Fruit fly (Drosophila melanogaster) whole organism, embryonic: Measurements from ENCODE around the gene pod1.

ENCODE experiments used
- B-H1 ChIP-seq: fragments of 200-800 bp; sonication (Bioruptor generic); IDR thresholded peaks from 3 replicates; pipeline ENCODE4 v1.3.6; 2022; ENCODE audit warnings: missing biosample characterization, missing genetic modification characterization
- CG11456 ChIP-seq: fragments of 200-800 bp; sonication (Bioruptor generic); IDR thresholded peaks from 3 replicates; pipeline ENCODE4 v1.3.6; 2022; ENCODE audit warnings: missing biosample characterization, missing genetic modification characterization
- CG13424 ChIP-seq: fragments of 200-800 bp; sonication (Bioruptor generic); optimal IDR thresholded peaks from 2 replicates; lab custom pipeline; 2019; ENCODE audit warnings: missing biosample characterization, mild to moderate bottlenecking, missing genetic modification characterization, moderate library complexity
- CG13775 ChIP-seq: fragments of 200-800 bp; sonication (Bioruptor generic); optimal IDR thresholded peaks from 3 replicates; lab custom pipeline; 2017; ENCODE audit warnings: missing biosample characterization, mild to moderate bottlenecking, missing genetic modification characterization
- CG15269 ChIP-seq: fragments of 200-800 bp; sonication (Bioruptor generic); optimal IDR thresholded peaks from 2 replicates; lab custom pipeline; 2018; ENCODE audit warnings: missing biosample characterization, mild to moderate bottlenecking, missing genetic modification characterization, moderate library complexity
- CG15601 ChIP-seq: fragments of 200-800 bp; sonication (Bioruptor generic); optimal IDR thresholded peaks from 3 replicates; lab custom pipeline; 2019; ENCODE audit warnings: missing biosample characterization, mild to moderate bottlenecking, missing genetic modification characterization, moderate library complexity
- CG16815 ChIP-seq: fragments of 200-800 bp; sonication (Bioruptor generic); optimal IDR thresholded peaks from 3 replicates; lab custom pipeline; 2017; ENCODE audit warnings: missing biosample characterization, mild to moderate bottlenecking, missing genetic modification characterization
- CG17186 ChIP-seq: fragments of 200-800 bp; sonication (Bioruptor generic); optimal IDR thresholded peaks from 3 replicates; lab custom pipeline; 2017; ENCODE audit warnings: missing biosample characterization, missing genetic modification reagents, missing genetic modification characterization
- CG18262 ChIP-seq: fragments of 200-800 bp; optimal IDR thresholded peaks from 3 replicates; lab custom pipeline; 2019; ENCODE audit warnings: missing biosample characterization, mild to moderate bottlenecking, missing genetic modification characterization, moderate library complexity
- CG18599 ChIP-seq: fragments of 200-800 bp; sonication (Bioruptor generic); optimal IDR thresholded peaks from 3 replicates; lab custom pipeline; 2017; ENCODE audit warnings: missing biosample characterization, missing genetic modification characterization, mild to moderate bottlenecking, moderate library complexity, missing genetic modification reagents
- CG2120 ChIP-seq: fragments of 200-800 bp; sonication (Bioruptor generic); optimal IDR thresholded peaks from 3 replicates; lab custom pipeline; 2016; ENCODE audit warnings: missing biosample characterization, missing genetic modification characterization
- CG2199 ChIP-seq: fragments of 200-800 bp; sonication (Bioruptor generic); IDR thresholded peaks from 3 replicates; pipeline ENCODE4 v1.3.6; 2022; ENCODE audit warnings: missing biosample characterization, missing genetic modification characterization
- CG30403 ChIP-seq: fragments of 200-800 bp; sonication (Bioruptor generic); optimal IDR thresholded peaks from 3 replicates; lab custom pipeline; 2016; ENCODE audit warnings: missing biosample characterization, missing genetic modification characterization
- CG34224 ChIP-seq: fragments of 200-800 bp; sonication (Bioruptor generic); IDR thresholded peaks from 3 replicates; pipeline ENCODE4 v1.3.6; 2022; ENCODE audit warnings: missing biosample characterization, missing genetic modification characterization; ENCODE audit not compliant: partially characterized antibody
- CG34422 ChIP-seq: fragments of 200-800 bp; sonication (Bioruptor generic); IDR thresholded peaks from 3 replicates; pipeline ENCODE4 v1.3.6; 2022; ENCODE audit warnings: missing biosample characterization, missing genetic modification characterization
- CG4730 ChIP-seq: fragments of 200-800 bp; sonication (Bioruptor generic); IDR thresholded peaks from 2 replicates; pipeline ENCODE4 v1.3.6; 2022; ENCODE audit warnings: missing biosample characterization, missing genetic modification characterization
- CG6683 ChIP-seq: fragments of 200-800 bp; sonication (Bioruptor generic); optimal IDR thresholded peaks from 2 replicates; lab custom pipeline; 2017; ENCODE audit warnings: missing biosample characterization, mild to moderate bottlenecking, missing genetic modification characterization, missing genetic modification reagents
- CG7745 ChIP-seq: fragments of 200-800 bp; sonication (Bioruptor generic); optimal IDR thresholded peaks from 2 replicates; lab custom pipeline; 2018; ENCODE audit warnings: missing biosample characterization, mild to moderate bottlenecking, missing genetic modification characterization, moderate library complexity
- CG8359 ChIP-seq: fragments of 200-800 bp; sonication (Bioruptor generic); optimal IDR thresholded peaks from 2 replicates; lab custom pipeline; 2017; ENCODE audit warnings: missing biosample characterization, mild to moderate bottlenecking, missing genetic modification characterization, borderline replicate concordance
- CG8478 ChIP-seq: fragments of >200 bp; optimal IDR thresholded peaks from 2 replicates; lab custom pipeline; 2018
- CG9932 ChIP-seq: fragments of 200-800 bp; sonication (Bioruptor generic); IDR thresholded peaks from 2 replicates; pipeline ENCODE4 v1.3.6; 2022; ENCODE audit warnings: missing biosample characterization, missing genetic modification characterization
- CTCF ChIP-seq: fragments of 200-800 bp; sonication (Bioruptor generic); optimal IDR thresholded peaks from 2 replicates; lab custom pipeline; 2017; ENCODE audit warnings: missing biosample characterization, mild to moderate bottlenecking, missing genetic modification characterization, moderate library complexity
- Chrac-16 ChIP-seq: fragments of 200-800 bp; sonication (Bioruptor generic); optimal IDR thresholded peaks from 3 replicates; lab custom pipeline; 2016; ENCODE audit warnings: missing biosample characterization, missing genetic modification characterization
- Dbx ChIP-seq: fragments of 200-800 bp; sonication (Bioruptor generic); IDR thresholded peaks from 3 replicates; pipeline ENCODE4 v1.3.6; 2022; ENCODE audit warnings: missing biosample characterization, missing genetic modification characterization
- Dip2 ChIP-seq: fragments of 200-800 bp; sonication (Bioruptor generic); IDR thresholded peaks from 2 replicates; pipeline ENCODE4 v1.3.6; 2022; ENCODE audit warnings: missing biosample characterization, missing genetic modification characterization
- Elba2 ChIP-seq: fragments of 200-800 bp; sonication (Bioruptor generic); optimal IDR thresholded peaks from 3 replicates; lab custom pipeline; 2016; ENCODE audit warnings: missing biosample characterization, missing genetic modification characterization
- H15 ChIP-seq: fragments of 200-800 bp; sonication (Bioruptor generic); IDR thresholded peaks from 3 replicates; pipeline ENCODE4 v1.3.6; 2022; ENCODE audit warnings: missing biosample characterization, missing genetic modification characterization
- HLH54F ChIP-seq: fragments of 200-800 bp; sonication (Bioruptor generic); optimal IDR thresholded peaks from 3 replicates; lab custom pipeline; 2016; ENCODE audit warnings: missing biosample characterization, missing genetic modification characterization
- Hey ChIP-seq: fragments of 200-800 bp; sonication (Bioruptor generic); optimal IDR thresholded peaks from 3 replicates; lab custom pipeline; 2018; ENCODE audit warnings: missing biosample characterization, mild to moderate bottlenecking, missing genetic modification characterization
- Hsf ChIP-seq: fragments of 200-800 bp; sonication (Bioruptor generic); optimal IDR thresholded peaks from 3 replicates; lab custom pipeline; 2016; ENCODE audit warnings: missing biosample characterization, missing genetic modification characterization
- MTF-1 ChIP-seq: fragments of 200-800 bp; sonication (Bioruptor generic); optimal IDR thresholded peaks from 2 replicates; lab custom pipeline; 2018; ENCODE audit warnings: missing biosample characterization, mild to moderate bottlenecking, missing genetic modification characterization, borderline replicate concordance
- PHDP ChIP-seq: fragments of 200-800 bp; sonication (Bioruptor generic); optimal IDR thresholded peaks from 3 replicates; lab custom pipeline; 2018; ENCODE audit warnings: missing biosample characterization, mild to moderate bottlenecking, missing genetic modification characterization, moderate library complexity
- ara ChIP-seq: fragments of 200-800 bp; sonication (Bioruptor generic); IDR thresholded peaks from 2 replicates; pipeline ENCODE4 v1.3.6; 2022; ENCODE audit warnings: missing biosample characterization, missing genetic modification characterization
- bcd ChIP-seq: fragments of 200-800 bp; sonication (Bioruptor generic); optimal IDR thresholded peaks from 2 replicates; lab custom pipeline; 2017; ENCODE audit warnings: missing biosample characterization, mild to moderate bottlenecking, missing genetic modification characterization
- bigmax ChIP-seq: fragments of 200-800 bp; sonication (Bioruptor generic); optimal IDR thresholded peaks from 2 replicates; lab custom pipeline; 2018; ENCODE audit warnings: missing biosample characterization, mild to moderate bottlenecking, missing genetic modification characterization
- br ChIP-seq: fragments of >200 bp; optimal IDR thresholded peaks from 2 replicates; lab custom pipeline; 2017
- caup ChIP-seq: fragments of 200-800 bp; sonication (Bioruptor generic); optimal IDR thresholded peaks from 3 replicates; lab custom pipeline; 2017; ENCODE audit warnings: missing biosample characterization, mild to moderate bottlenecking, missing genetic modification characterization, moderate library complexity; ENCODE audit not compliant: severe bottlenecking
- dpn ChIP-seq, 2 experiments: fragments of 200-800 bp; sonication (Bioruptor generic); optimal IDR thresholded peaks; 3 replicates each; lab custom pipeline; 2016; ENCODE audit warnings: missing biosample characterization in 2 of 2, missing genetic modification characterization in 2 of 2
- gcm2 ChIP-seq: fragments of 200-800 bp; sonication (Bioruptor generic); optimal IDR thresholded peaks from 2 replicates; lab custom pipeline; 2016; ENCODE audit warnings: missing biosample characterization, missing genetic modification characterization
- ham ChIP-seq: fragments of 200-800 bp; sonication (Bioruptor generic); IDR thresholded peaks from 2 replicates; pipeline ENCODE4 v1.3.6; 2022; ENCODE audit warnings: missing biosample characterization, missing genetic modification characterization
- ind ChIP-seq: fragments of 200-800 bp; sonication (Bioruptor generic); optimal IDR thresholded peaks from 3 replicates; lab custom pipeline; 2016; ENCODE audit warnings: missing biosample characterization, missing genetic modification characterization
- kni ChIP-seq: fragments of 200-800 bp; sonication (Bioruptor generic); optimal IDR thresholded peaks from 3 replicates; lab custom pipeline; 2017; ENCODE audit warnings: mild to moderate bottlenecking, missing biosample characterization, missing genetic modification reagents, missing genetic modification characterization
- lola ChIP-seq, 3 experiments: fragments of >200 bp in 2 of 3; fragments of 200-800 bp in 1 of 3; sonication (Bioruptor generic) in 1 of 3; optimal IDR thresholded peaks; 2 replicates each; lab custom pipeline; 2017 to 2019; ENCODE audit warnings: missing biosample characterization in 3 of 3, missing genetic modification characterization in 3 of 3, mild to moderate bottlenecking in 1 of 3, moderate library complexity in 1 of 3
- oc ChIP-seq: fragments of 200-800 bp; sonication (Bioruptor generic); optimal IDR thresholded peaks from 2 replicates; lab custom pipeline; 2018; ENCODE audit warnings: missing biosample characterization, mild to moderate bottlenecking, missing genetic modification characterization, moderate library complexity
- pan ChIP-seq, 4 experiments: fragments of >200 bp in 3 of 4; fragments of 200-800 bp in 1 of 4; sonication (Bioruptor generic) in 1 of 4; optimal IDR thresholded peaks in 3 of 4; IDR thresholded peaks in 1 of 4; 2 replicates each; pipeline versions ENCODE4 v1.3.6 to Lab custom; 2017 to 2022; ENCODE audit warnings: missing biosample characterization in 2 of 4, missing genetic modification characterization in 2 of 4, mixed read lengths in 1 of 4
- rib ChIP-seq: fragments of 200-800 bp; sonication (Bioruptor generic); IDR thresholded peaks from 2 replicates; pipeline ENCODE4 v1.3.6; 2022; ENCODE audit warnings: missing biosample characterization, missing genetic modification characterization
- row ChIP-seq: fragments of 200-800 bp; sonication (Bioruptor generic); IDR thresholded peaks from 3 replicates; pipeline ENCODE4 v1.3.6; 2022; ENCODE audit warnings: missing biosample characterization, missing genetic modification characterization
- trh ChIP-seq: fragments of 200-800 bp; sonication (Bioruptor generic); optimal IDR thresholded peaks from 2 replicates; lab custom pipeline; 2016; ENCODE audit warnings: missing biosample characterization, missing genetic modification characterization
- twi ChIP-seq: fragments of 200-800 bp; optimal IDR thresholded peaks from 2 replicates; lab custom pipeline; 2019; ENCODE audit warnings: missing biosample characterization, mild to moderate bottlenecking, missing genetic modification characterization, moderate library complexity
- yki ChIP-seq: fragments of >200 bp; optimal IDR thresholded peaks from 3 replicates; lab custom pipeline; 2018

pod1 gene

dm6 chrX:6861523-6862077, 58.1 kb downstream of the pod1 start (continued):
- TF ChIP-seq CG13424 (tag; lab: Kevin White, UChicago) (peak; percentile 60), H15 (GFP tag; lab: Robert Waterston, UW) (peak; percentile 48; the same call in 1 of the 3 replicates), CG16815 (GFP tag; lab: Kevin White, UChicago) (peak; percentile 19), CTCF (GFP tag; lab: Kevin White, UChicago) (no peak), CG30403 (peak; percentile 37), CG8359 (GFP tag; lab: Kevin White, UChicago) (no peak), CG13775 (GFP tag; lab: Kevin White, UChicago) (peak; percentile 24), kni (GFP tag; lab: Kevin White, UChicago) (peak; percentile 94), Chrac-16 (peak; percentile 25), HLH54F (GFP tag; lab: Kevin White, UChicago) (peak; percentile 62), ara (GFP tag; lab: Robert Waterston, UW) (0 out of 2 replicates have a peak, but pooled peaks have one; percentile 7), MTF-1 (GFP tag; lab: Kevin White, UChicago) (no peak), CG2199 (GFP tag; lab: Robert Waterston, UW) (peak; percentile 88), ind (GFP tag; lab: Kevin White, UChicago) (peak; percentile 55), yki (lab: Kevin White, UChicago) (no peak), bcd (peak; percentile 52), PHDP (tag; lab: Kevin White, UChicago) (peak; percentile 6), CG2120 (GFP tag; lab: Kevin White, UChicago) (peak; percentile 90), trh (GFP tag; lab: Kevin White, UChicago) (no peak), CG7745 (tag; lab: Kevin White, UChicago) (no peak), bigmax (GFP tag; lab: Kevin White, UChicago) (no peak), lola (GFP tag; optimal IDR thresholded peaks at IDR 0.05; lab: Kevin White, UChicago) (no peak), pan (optimal IDR thresholded peaks at IDR 0.05; lab: Kevin White, UChicago) (no peak), pan (GFP tag; optimal IDR thresholded peaks at IDR 0.05 in 1 of 2, IDR thresholded peaks at IDR 0.05 in 1 of 2) (peak in 1 of 2 experiments; percentile 78), dpn (GFP tag; optimal IDR thresholded peaks at IDR 0.05; lab: Kevin White, UChicago) (peak; percentile 21 to 38), Dip2 (GFP tag; lab: Robert Waterston, UW) (no peak), CG18262 (tag; lab: Kevin White, UChicago) (peak; percentile 69), caup (GFP tag; lab: Kevin White, UChicago) (peak; percentile 73), B-H1 (GFP tag; lab: Robert Waterston, UW) (peak; percentile 38; the same call in 1 of the 3 replicates), CG4730 (GFP tag; lab: Robert Waterston, UW) (peak; percentile 59), gcm2 (GFP tag; lab: Kevin White, UChicago) (no peak), rib (GFP tag; lab: Robert Waterston, UW) (peak; percentile 86), ham (GFP tag; lab: Robert Waterston, UW) (no peak), Hey (peak; percentile 52), CG15601 (tag; lab: Kevin White, UChicago) (no peak), CG11456 (GFP tag; lab: Robert Waterston, UW) (peak; percentile 73), twi (tag; lab: Kevin White, UChicago) (peak; percentile 5), CG9932 (peak; percentile 76), CG34224 (GFP tag; lab: Robert Waterston, UW) (peak; percentile 40; the same call in 2 of the 3 replicates), Elba2 (GFP tag; lab: Kevin White, UChicago) (no peak), CG15269 (peak; percentile 72), CG17186 (GFP tag; lab: Kevin White, UChicago) (no peak), oc (peak; percentile 77), br (lab: Kevin White, UChicago) (no peak), CG6683 (GFP tag; lab: Kevin White, UChicago) (no peak), Dbx (peak; percentile 69; the same call in 2 of the 3 replicates), CG34422 (GFP tag; lab: Robert Waterston, UW) (peak; percentile 29; the same call in 1 of the 3 replicates), Hsf (peak; percentile 43), row (GFP tag; lab: Robert Waterston, UW) (peak; percentile 71; the same call in 2 of the 3 replicates), CG8478 (peak; percentile 79), CG18599 (GFP tag; lab: Kevin White, UChicago) (peak; percentile 74)
